Worm (Caenorhabditis elegans): ENCODE data around the gene smg-4.
A peak's percentile ranks its signal among the peaks of the same experiment; 100 is the strongest.

The smg-4 gene

DNA sequence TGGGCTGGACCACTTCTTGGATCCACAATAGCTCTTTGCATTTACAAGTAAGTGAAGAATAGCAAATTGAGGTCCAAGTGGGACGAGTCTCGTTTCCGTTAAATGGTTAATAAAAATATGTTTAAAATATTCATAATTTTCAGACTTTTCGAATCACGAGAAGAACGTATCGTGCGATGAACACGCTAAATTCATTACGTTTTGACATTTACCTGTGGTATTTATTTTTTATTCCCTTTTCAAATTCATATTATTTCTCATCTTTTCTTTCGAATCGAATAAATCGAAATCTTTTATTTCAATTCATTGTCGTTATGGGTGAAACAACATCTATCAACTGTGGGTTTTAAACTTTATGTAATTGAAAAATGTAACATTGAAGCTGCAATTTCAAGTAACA, 38.1 kb downstream of the smg-4 start, which contains the start of gene marc-1:
TSS of gene marc-1 (plus strand) at position 301 of the 400 bp plus-strand sequence.
- TF ChIP-seq skn-1 (tag; optimal IDR thresholded peaks at IDR 0.05) (no peak), daf-12 (tag; optimal IDR thresholded peaks at IDR 0.05) (no peak), egl-27 (tag; optimal IDR thresholded peaks at IDR 0.05) (no peak), lin-15B (tag; optimal IDR thresholded peaks at IDR 0.05) (no peak), ama-1 (optimal IDR thresholded peaks at IDR 0.05) (no peak)

DNA sequence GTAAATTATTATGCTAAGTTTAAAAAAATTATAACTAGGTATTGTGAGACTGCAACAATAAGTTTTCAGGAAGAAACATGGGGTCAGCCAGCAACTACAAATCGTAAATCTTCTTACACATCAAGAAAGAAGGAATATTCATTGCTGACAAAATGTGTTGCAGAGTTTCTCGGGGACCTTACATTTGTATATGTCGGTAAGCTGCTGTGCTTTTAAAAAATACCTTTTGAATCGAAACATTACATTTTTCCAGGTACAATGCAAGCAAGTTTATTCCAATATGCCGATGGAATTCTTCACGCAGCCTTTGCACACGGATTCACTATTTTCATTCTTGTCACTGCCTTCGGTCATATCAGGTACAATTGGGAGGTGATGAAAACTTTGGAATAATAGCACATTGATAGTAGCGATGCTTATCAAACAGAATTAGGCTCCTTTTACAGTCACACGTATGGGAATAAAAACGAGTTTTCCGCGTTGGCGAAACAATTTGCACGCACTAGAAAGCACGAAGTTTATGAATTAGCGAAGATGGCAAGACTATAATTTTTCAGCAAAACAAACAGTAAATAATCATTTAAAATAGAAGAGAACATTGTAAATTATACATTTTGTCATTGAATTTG, 39.4 kb downstream of the smg-4 start:
- TF ChIP-seq sea-2 (GFP tag; optimal IDR thresholded peaks at IDR 0.05) (no peak), pha-4 (tag; optimal IDR thresholded peaks at IDR 0.05) (no peak), elt-2 (tag; optimal IDR thresholded peaks at IDR 0.05) (peak; percentile 70), fos-1 (tag; optimal IDR thresholded peaks at IDR 0.05) (no peak), pqm-1 (tag; optimal IDR thresholded peaks at IDR 0.05) (peak; percentile 47)

DNA sequence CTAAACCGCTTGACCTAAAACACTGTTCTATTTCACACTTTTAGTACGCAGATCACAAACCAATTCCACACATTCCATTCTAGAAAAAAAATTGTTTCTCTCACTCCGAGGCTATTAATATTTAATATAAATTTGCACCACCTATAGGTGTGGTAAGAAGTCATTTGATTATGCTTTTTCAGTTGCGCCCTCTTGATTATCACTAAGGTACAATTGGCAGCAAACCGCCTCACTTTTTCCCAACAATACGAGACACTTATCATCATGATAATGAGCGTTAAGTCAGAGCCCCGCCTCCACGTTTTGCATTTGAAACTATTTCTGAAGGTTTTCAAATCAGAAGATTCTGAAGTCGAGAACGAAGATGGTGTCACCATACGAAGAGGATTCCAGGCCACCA, 40.3 kb downstream of the smg-4 start, which contains the start of gene aqp-4:
TSS of gene aqp-4 (plus strand) at position 270 of the 400 bp plus-strand sequence.
- TF ChIP-seq ceh-82 (tag; optimal IDR thresholded peaks at IDR 0.05) (no peak), elt-2 (tag; optimal IDR thresholded peaks at IDR 0.05) (peak; percentile 66), pha-4 (tag; optimal IDR thresholded peaks at IDR 0.05) (no peak)

DNA sequence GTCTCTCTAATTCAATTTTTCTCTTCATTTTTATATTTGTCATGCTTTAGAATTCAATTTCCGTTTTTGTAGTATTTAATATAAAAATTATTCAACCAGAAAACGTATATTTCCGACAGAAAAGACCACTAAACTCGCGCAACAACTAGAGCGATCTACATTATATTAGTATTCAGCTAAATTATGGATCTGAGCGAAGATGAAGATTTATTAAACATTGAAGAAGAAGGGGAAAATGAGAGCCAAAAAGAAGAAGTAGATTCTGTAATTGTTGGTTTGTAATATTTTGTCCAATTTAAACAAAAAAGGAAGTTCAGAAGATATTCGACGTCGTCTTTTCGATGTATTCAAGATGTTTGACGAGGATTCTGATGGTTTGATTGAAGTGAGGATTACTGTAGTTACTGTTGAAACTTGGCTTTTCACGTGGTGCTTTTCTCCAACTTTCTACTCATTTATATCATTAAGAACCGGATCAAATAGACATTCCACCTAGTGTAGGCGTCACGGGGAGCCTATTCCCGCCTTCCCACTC, 43.6 kb downstream of the smg-4 start, which contains the start of gene cal-7:
TSS of gene cal-7 (plus strand) at position 184 of the 535 bp plus-strand sequence.
- TF ChIP-seq lsy-12 (tag; optimal IDR thresholded peaks at IDR 0.05): peak; percentile 12
- no peak for TF ChIP-seq ceh-9 (tag; optimal IDR thresholded peaks at IDR 0.05)
- no peak for TF ChIP-seq fkh-2 (tag; optimal IDR thresholded peaks at IDR 0.05)
- peak; percentile 30 for TF ChIP-seq ceh-28 (tag; optimal IDR thresholded peaks at IDR 0.05)
- TF ChIP-seq ama-1 (optimal IDR thresholded peaks at IDR 0.05): peak; percentile 46
- TF ChIP-seq nhr-43 (tag; optimal IDR thresholded peaks at IDR 0.05; ENCODE audit: poor library complexity, severe bottlenecking): no peak
- TF ChIP-seq fkh-10 (GFP tag; optimal IDR thresholded peaks at IDR 0.05): peak; percentile 1
- TF ChIP-seq elt-2 (tag; optimal IDR thresholded peaks at IDR 0.05): no peak
- TF ChIP-seq tbx-2 (tag; optimal IDR thresholded peaks at IDR 0.05): peak; percentile 27
- peak; percentile 1 for TF ChIP-seq pha-4 (tag; optimal IDR thresholded peaks at IDR 0.05)

DNA sequence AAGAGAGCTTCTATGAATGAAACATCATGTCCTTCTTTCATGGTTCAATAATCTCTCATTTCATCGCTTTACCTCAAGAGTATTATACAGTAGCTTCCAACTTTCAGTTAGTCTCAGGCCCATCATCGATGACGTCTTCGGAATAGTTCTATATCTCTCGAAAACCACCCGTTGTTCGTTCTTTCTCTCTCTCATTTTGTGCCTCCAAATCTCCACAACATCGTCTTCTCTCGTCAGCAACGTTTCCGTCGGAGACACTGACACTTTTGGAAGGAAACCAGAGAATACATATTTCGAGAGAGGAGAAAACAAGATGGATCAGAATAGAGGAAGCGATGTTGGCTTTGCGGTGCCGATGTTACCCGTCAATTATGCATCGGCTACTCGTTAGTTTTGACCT, 45.7 kb downstream of the smg-4 start:
- TF ChIP-seq lin-39 (tag; optimal IDR thresholded peaks at IDR 0.05): peak; percentile 64
- TF ChIP-seq nhr-23 (tag; optimal IDR thresholded peaks at IDR 0.05): no peak
- peak; percentile 78 for TF ChIP-seq ama-1 (optimal IDR thresholded peaks at IDR 0.05)
- TF ChIP-seq unc-62 (GFP tag; optimal IDR thresholded peaks at IDR 0.05): peak; percentile 8
- TF ChIP-seq R02D3.7 (tag; optimal IDR thresholded peaks at IDR 0.05): no peak
- no peak for TF ChIP-seq fkh-10 (GFP tag; optimal IDR thresholded peaks at IDR 0.05)
- peak; percentile 3 for TF ChIP-seq snpc-4 (tag; optimal IDR thresholded peaks at IDR 0.05)
- TF ChIP-seq elt-3 (tag; optimal IDR thresholded peaks at IDR 0.05): no peak
- TF ChIP-seq nfya-1 (tag; optimal IDR thresholded peaks at IDR 0.05; ENCODE audit: insufficient read depth): peak; percentile 33
- no peak for TF ChIP-seq ceh-82 (tag; optimal IDR thresholded peaks at IDR 0.05)
- TF ChIP-seq nhr-25 (tag; optimal IDR thresholded peaks at IDR 0.05): peak; percentile 5

DNA sequence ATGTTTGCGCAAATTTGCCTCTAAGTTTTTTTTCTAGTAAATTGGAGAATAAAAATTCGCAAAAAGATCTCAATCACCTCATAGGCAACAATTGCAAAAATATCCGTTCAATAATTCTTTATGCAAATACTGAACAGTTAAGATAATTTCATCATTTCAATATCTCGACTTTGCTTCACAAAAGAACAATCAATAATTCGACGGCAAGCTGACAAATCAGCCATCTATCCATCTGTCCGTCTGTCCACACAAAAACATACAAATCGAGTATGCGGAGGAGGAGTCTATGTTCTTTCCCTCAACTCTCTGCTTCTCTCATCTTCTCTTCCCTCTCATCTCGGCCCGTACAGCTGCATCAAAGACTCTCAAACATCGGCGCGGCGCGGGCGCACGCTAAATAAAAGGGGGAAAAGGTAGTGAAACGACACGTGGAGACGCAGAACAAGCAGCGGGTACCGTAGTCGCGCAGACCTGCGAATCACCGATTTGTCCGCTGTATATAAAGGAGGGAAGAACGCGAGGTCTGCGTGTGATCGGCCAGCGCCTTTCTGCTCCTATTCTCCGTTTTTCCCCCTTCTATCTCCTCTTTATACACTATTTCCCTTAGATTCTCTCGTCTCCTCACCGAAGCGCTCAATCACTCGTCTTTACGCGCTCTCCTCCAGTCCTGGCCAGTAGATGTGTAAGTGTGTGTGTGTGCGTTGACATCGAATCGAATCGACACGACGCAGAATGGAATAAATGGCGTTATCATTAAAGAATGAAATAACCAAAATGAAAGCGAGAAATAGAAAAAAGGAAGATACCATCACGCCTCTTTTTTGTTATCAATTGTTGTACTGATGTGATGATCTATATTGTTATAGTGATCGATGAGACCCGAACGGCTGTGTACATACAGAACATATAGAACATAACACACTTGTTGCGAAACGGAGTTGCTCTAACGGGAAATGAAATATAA, 46.5 kb downstream of the smg-4 start:
- TF ChIP-seq unc-39 (tag; optimal IDR thresholded peaks at IDR 0.05) (peak; percentile 63), lsy-12 (tag; optimal IDR thresholded peaks at IDR 0.05) (peak; percentile 92), nhr-43 (tag; optimal IDR thresholded peaks at IDR 0.05; ENCODE audit: poor library complexity, severe bottlenecking) (peak; percentile 73), nhr-28 (tag; optimal IDR thresholded peaks at IDR 0.05) (no peak), daf-12 (tag; optimal IDR thresholded peaks at IDR 0.05) (no peak), ceh-28 (tag; optimal IDR thresholded peaks at IDR 0.05) (peak; percentile 74), tbx-2 (tag; optimal IDR thresholded peaks at IDR 0.05) (peak; percentile 67), pha-4 (tag; optimal IDR thresholded peaks at IDR 0.05) (peak; percentile 82), nhr-12 (tag; optimal IDR thresholded peaks at IDR 0.05) (no peak), eor-1 (tag; optimal IDR thresholded peaks at IDR 0.05) (no peak), elt-3 (tag; optimal IDR thresholded peaks at IDR 0.05) (peak in 2 of 3 experiments; percentile 14 to 21), mdl-1 (tag; optimal IDR thresholded peaks at IDR 0.05) (peak; percentile 95), hmg-11 (tag; optimal IDR thresholded peaks at IDR 0.05) (peak; percentile 100), nhr-67 (tag; optimal IDR thresholded peaks at IDR 0.05) (no peak), nhr-23 (tag; optimal IDR thresholded peaks at IDR 0.05) (peak; percentile 83), ama-1 (optimal IDR thresholded peaks at IDR 0.05) (peak; percentile 99), mml-1 (tag; optimal IDR thresholded peaks at IDR 0.05) (no peak), nhr-237 (tag; optimal IDR thresholded peaks at IDR 0.05) (no peak), nhr-11 (tag; optimal IDR thresholded peaks at IDR 0.05) (peak; percentile 89), skn-1 (tag; optimal IDR thresholded peaks at IDR 0.05) (peak; percentile 80), egl-27 (tag; optimal IDR thresholded peaks at IDR 0.05) (peak; percentile 73), ztf-11 (tag; optimal IDR thresholded peaks at IDR 0.05) (no peak)

Data from whole organism, L3 larva.